Worm (Caenorhabditis elegans) whole organism, young adult: ENCODE measurements around the gene C04C11.25.

Experiments used
- B0336.3 ChIP-seq: fragments of 200-800 bp; sonication (Bioruptor generic); IDR thresholded peaks from 2 replicates; pipeline ENCODE4 v1.3.6; 2022; ENCODE audit warnings: missing genetic modification characterization, missing compliant biosample characterization
- C06A6.2 ChIP-seq: fragments of 200-800 bp; sonication (Bioruptor generic); conservative IDR thresholded peaks from 2 replicates; pipeline ENCODE4 v1.3.6; 2022; ENCODE audit warnings: missing genetic modification characterization, missing compliant biosample characterization
- C17E4.6 ChIP-seq: fragments of 200-800 bp; sonication (Bioruptor generic); IDR thresholded peaks from 2 replicates; pipeline ENCODE4 v1.3.6; 2022; ENCODE audit warnings: missing genetic modification reagents, missing genetic modification characterization, missing compliant biosample characterization
- D2030.7 ChIP-seq: fragments of 200-800 bp; sonication (Bioruptor generic); IDR thresholded peaks from 2 replicates; pipeline ENCODE4 v1.3.6; 2022; ENCODE audit warnings: missing genetic modification reagents, missing genetic modification characterization, missing compliant biosample characterization
- F23B12.7 ChIP-seq: sonication (generic microtip); optimal IDR thresholded peaks from 2 replicates; lab custom pipeline; 2017; ENCODE audit warnings: missing genetic modification characterization, mild to moderate bottlenecking, missing compliant biosample characterization, antibody characterized with exemption, moderate library complexity; ENCODE audit not compliant: insufficient read depth
- F52B5.7 ChIP-seq: sonication (generic microtip); optimal IDR thresholded peaks from 2 replicates; lab custom pipeline; 2016; ENCODE audit warnings: mild to moderate bottlenecking, missing genetic modification characterization, missing compliant biosample characterization
- K11D2.4 ChIP-seq: fragments of 200-800 bp; sonication (Bioruptor generic); IDR thresholded peaks from 2 replicates; pipeline ENCODE4 v1.3.6; 2022; ENCODE audit warnings: missing genetic modification reagents, missing genetic modification characterization, missing compliant biosample characterization
- K12H6.12 ChIP-seq: fragments of 200-800 bp; sonication (Bioruptor generic); optimal IDR thresholded peaks from 2 replicates; lab custom pipeline; 2018; ENCODE audit warnings: mild to moderate bottlenecking, missing genetic modification characterization, missing compliant biosample characterization
- Y53G8AR.9 ChIP-seq: fragments of 200-800 bp; sonication (Bioruptor generic); conservative IDR thresholded peaks from 2 replicates; pipeline ENCODE4 v1.3.6; 2022; ENCODE audit warnings: missing genetic modification reagents, missing genetic modification characterization, missing compliant biosample characterization
- ama-1 ChIP-seq, 3 experiments: fragments of 150-350 bp in 1 of 3; sonication (generic microtip) in 2 of 3; optimal IDR thresholded peaks; 2 replicates each; lab custom pipeline; 2014 to 2018; ENCODE audit warnings: missing biosample characterization in 2 of 3, missing genetic modification characterization in 2 of 3, missing genetic modification reagents in 2 of 3
- athp-1 ChIP-seq: sonication (generic microtip); optimal IDR thresholded peaks from 2 replicates; lab custom pipeline; 2017; ENCODE audit warnings: mild to moderate bottlenecking, missing genetic modification characterization, missing compliant biosample characterization
- attf-6 ChIP-seq: fragments of 200-800 bp; sonication (Bioruptor generic); IDR thresholded peaks from 2 replicates; pipeline ENCODE4 v1.3.6; 2022; ENCODE audit warnings: missing genetic modification reagents, missing genetic modification characterization, missing compliant biosample characterization
- cebp-1 ChIP-seq, 2 experiments: fragments of 200-800 bp in 1 of 2; sonication (Bioruptor generic) in 1 of 2; sonication (generic microtip) in 1 of 2; IDR thresholded peaks in 1 of 2; optimal IDR thresholded peaks in 1 of 2; 2 replicates each; pipeline versions ENCODE4 v1.3.6 to Lab custom; 2017 to 2022; ENCODE audit warnings: missing compliant biosample characterization in 2 of 2, missing genetic modification characterization in 2 of 2, mild to moderate bottlenecking in 1 of 2, missing genetic modification reagents in 1 of 2, moderate library complexity in 1 of 2
- ceh-27 ChIP-seq: fragments of 200-800 bp; sonication (Bioruptor generic); optimal IDR thresholded peaks from 2 replicates; lab custom pipeline; 2018; ENCODE audit warnings: mild to moderate bottlenecking, missing genetic modification characterization, moderate library complexity, missing compliant biosample characterization
- fkh-3 ChIP-seq: sonication (generic microtip); optimal IDR thresholded peaks from 2 replicates; lab custom pipeline; 2016; ENCODE audit warnings: mild to moderate bottlenecking, missing genetic modification characterization, missing compliant biosample characterization
- hmg-1.2 ChIP-seq: fragments of 200-800 bp; sonication (Bioruptor generic); IDR thresholded peaks from 2 replicates; pipeline ENCODE4 v1.3.6; 2022; ENCODE audit warnings: missing genetic modification reagents, missing genetic modification characterization, missing compliant biosample characterization
- hsf-1 ChIP-seq: fragments of 200-800 bp; sonication (Bioruptor generic); IDR thresholded peaks from 2 replicates; pipeline ENCODE4 v1.3.6; 2022; ENCODE audit warnings: missing genetic modification reagents, missing genetic modification characterization, missing compliant biosample characterization
- lag-1 ChIP-seq: fragments of 200-800 bp; sonication (Bioruptor generic); IDR thresholded peaks from 2 replicates; pipeline ENCODE4 v1.3.6; 2022; ENCODE audit warnings: missing genetic modification reagents, missing genetic modification characterization, missing compliant biosample characterization
- let-526 ChIP-seq: fragments of 200-800 bp; sonication (Bioruptor generic); IDR thresholded peaks from 2 replicates; pipeline ENCODE4 v1.3.6; 2022; ENCODE audit warnings: missing genetic modification reagents, missing genetic modification characterization, missing compliant biosample characterization
- lin-26 ChIP-seq: fragments of 200-800 bp; sonication (Bioruptor generic); IDR thresholded peaks from 2 replicates; pipeline ENCODE4 v1.3.6; 2022; ENCODE audit warnings: missing genetic modification reagents, missing genetic modification characterization, missing compliant biosample characterization
- lin-35 ChIP-seq, 3 experiments: fragments of 150-350 bp in 2 of 3; sonication (generic microtip) in 1 of 3; optimal IDR thresholded peaks; 2 replicates each; lab custom pipeline; 2014 to 2018; ENCODE audit warnings: missing biosample characterization in 3 of 3, missing genetic modification characterization in 3 of 3, missing genetic modification reagents in 3 of 3
- lin-40 ChIP-seq: sonication (generic microtip); optimal IDR thresholded peaks from 2 replicates; lab custom pipeline; 2016; ENCODE audit warnings: missing genetic modification characterization, mild to moderate bottlenecking, missing compliant biosample characterization, missing genotype, missing genetic modification reagents
- lin-54 ChIP-seq: fragments of 200-800 bp; sonication (Bioruptor generic); optimal IDR thresholded peaks from 2 replicates; lab custom pipeline; 2018; ENCODE audit warnings: mild to moderate bottlenecking, missing genetic modification characterization, missing compliant biosample characterization
- lsl-1 ChIP-seq: fragments of 200-800 bp; sonication (Bioruptor generic); optimal IDR thresholded peaks from 2 replicates; lab custom pipeline; 2018; ENCODE audit warnings: mild to moderate bottlenecking, missing genetic modification characterization, moderate library complexity, missing compliant biosample characterization
- madf-6 ChIP-seq: fragments of 200-800 bp; sonication (Bioruptor generic); IDR thresholded peaks from 2 replicates; pipeline ENCODE4 v1.3.6; 2022; ENCODE audit warnings: missing genetic modification reagents, missing genetic modification characterization, missing compliant biosample characterization
- madf-8 ChIP-seq: fragments of 200-800 bp; sonication (Bioruptor generic); conservative IDR thresholded peaks from 2 replicates; pipeline ENCODE4 v1.3.6; 2022; ENCODE audit warnings: missing genetic modification reagents, missing genetic modification characterization, missing compliant biosample characterization
- nfya-2 ChIP-seq: fragments of 200-800 bp; sonication (Bioruptor generic); IDR thresholded peaks from 2 replicates; pipeline ENCODE4 v1.3.6; 2022; ENCODE audit warnings: missing genetic modification reagents, missing genetic modification characterization, missing compliant biosample characterization
- nhr-179 ChIP-seq: sonication (generic microtip); optimal IDR thresholded peaks from 2 replicates; lab custom pipeline; 2016; ENCODE audit warnings: mild to moderate bottlenecking, missing genetic modification characterization, missing compliant biosample characterization
- nhr-27 ChIP-seq: fragments of 200-800 bp; sonication (Bioruptor generic); optimal IDR thresholded peaks from 2 replicates; lab custom pipeline; 2018; ENCODE audit warnings: mild to moderate bottlenecking, missing genetic modification characterization, moderate library complexity, missing compliant biosample characterization
- nhr-80 ChIP-seq: sonication (generic microtip); optimal IDR thresholded peaks from 2 replicates; lab custom pipeline; 2016; ENCODE audit warnings: missing genetic modification characterization, missing compliant biosample characterization
- rcor-1 ChIP-seq: fragments of 200-800 bp; sonication (Bioruptor generic); IDR thresholded peaks from 2 replicates; pipeline ENCODE4 v1.3.6; 2022; ENCODE audit warnings: missing genetic modification reagents, missing genetic modification characterization, missing compliant biosample characterization
- rpc-1 ChIP-seq, 2 experiments: fragments of 150-350 bp in 1 of 2; sonication (generic microtip) in 1 of 2; optimal IDR thresholded peaks; 2 replicates each; lab custom pipeline; 2014 to 2018; ENCODE audit warnings: missing biosample characterization in 1 of 2, missing genetic modification characterization in 1 of 2, missing genetic modification reagents in 1 of 2, missing genotype in 1 of 2
- sdz-38 ChIP-seq: sonication (generic microtip); optimal IDR thresholded peaks from 2 replicates; lab custom pipeline; 2016; ENCODE audit warnings: missing genotype, missing genetic modification characterization, missing compliant biosample characterization
- snpc-1.1 ChIP-seq: sonication (generic microtip); optimal IDR thresholded peaks from 2 replicates; lab custom pipeline; 2017; ENCODE audit warnings: missing genetic modification characterization, mild to moderate bottlenecking, missing compliant biosample characterization, antibody characterized with exemption, moderate library complexity, missing genotype, missing genetic modification reagents; ENCODE audit not compliant: insufficient read depth
- unc-62 ChIP-seq: fragments of 150-350 bp; optimal IDR thresholded peaks from 2 replicates; lab custom pipeline; 2014; ENCODE audit warnings: missing biosample characterization, missing genetic modification reagents, missing genetic modification characterization
- zfh-2 ChIP-seq: fragments of 200-800 bp; sonication (Bioruptor generic); conservative IDR thresholded peaks from 2 replicates; pipeline ENCODE4 v1.3.6; 2022; ENCODE audit warnings: missing genetic modification reagents, missing genetic modification characterization, missing compliant biosample characterization
- zim-3 ChIP-seq: sonication (generic microtip); optimal IDR thresholded peaks from 2 replicates; lab custom pipeline; 2017; ENCODE audit warnings: mild to moderate bottlenecking, missing genetic modification characterization, moderate library complexity, missing compliant biosample characterization
- ztf-18 ChIP-seq: sonication (generic microtip); optimal IDR thresholded peaks from 2 replicates; lab custom pipeline; 2016; ENCODE audit warnings: missing genotype, mild to moderate bottlenecking, missing genetic modification characterization, missing compliant biosample characterization
- ztf-22 ChIP-seq: fragments of 200-800 bp; sonication (Bioruptor generic); optimal IDR thresholded peaks from 2 replicates; lab custom pipeline; 2018; ENCODE audit warnings: mild to moderate bottlenecking, missing genetic modification characterization, moderate library complexity, missing compliant biosample characterization
- ztf-26 ChIP-seq: sonication (generic microtip); optimal IDR thresholded peaks from 2 replicates; lab custom pipeline; 2017; ENCODE audit warnings: missing genetic modification characterization, missing compliant biosample characterization
- ztf-28 ChIP-seq: fragments of 200-800 bp; sonication (Bioruptor generic); IDR thresholded peaks from 2 replicates; pipeline ENCODE4 v1.3.6; 2022; ENCODE audit warnings: missing genetic modification reagents, missing genetic modification characterization, missing compliant biosample characterization

C04C11.25 gene

DNA sequence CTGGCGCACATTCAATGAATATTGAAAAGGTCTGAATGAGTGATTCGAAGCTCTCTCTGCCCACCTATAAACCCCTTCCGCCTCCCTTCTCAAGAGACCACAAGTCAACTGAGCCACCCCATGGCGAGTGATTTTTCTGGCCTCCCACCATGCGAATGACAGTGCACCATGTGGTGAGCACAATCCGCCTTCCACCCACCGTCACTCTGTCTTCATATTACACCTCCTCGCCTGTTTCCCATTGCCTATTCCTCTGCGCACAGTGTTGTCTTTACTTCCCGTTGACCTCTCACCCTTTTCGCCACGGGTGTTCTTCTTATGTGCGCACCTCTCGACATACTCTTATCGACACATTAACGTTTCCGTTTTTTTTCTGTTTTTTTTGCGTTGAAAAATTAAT lies 11.6 kb upstream of the C04C11.25 start:
- TF ChIP-seq lin-40 (tag; lab: Kevin White, UChicago): no peak
- TF ChIP-seq nfya-2 (GFP tag; lab: Robert Waterston, UW): no peak
- TF ChIP-seq zfh-2 (GFP tag; lab: Robert Waterston, UW): peak; percentile 34; the same call in 1 of the 2 replicates
- TF ChIP-seq let-526: no peak

DNA sequence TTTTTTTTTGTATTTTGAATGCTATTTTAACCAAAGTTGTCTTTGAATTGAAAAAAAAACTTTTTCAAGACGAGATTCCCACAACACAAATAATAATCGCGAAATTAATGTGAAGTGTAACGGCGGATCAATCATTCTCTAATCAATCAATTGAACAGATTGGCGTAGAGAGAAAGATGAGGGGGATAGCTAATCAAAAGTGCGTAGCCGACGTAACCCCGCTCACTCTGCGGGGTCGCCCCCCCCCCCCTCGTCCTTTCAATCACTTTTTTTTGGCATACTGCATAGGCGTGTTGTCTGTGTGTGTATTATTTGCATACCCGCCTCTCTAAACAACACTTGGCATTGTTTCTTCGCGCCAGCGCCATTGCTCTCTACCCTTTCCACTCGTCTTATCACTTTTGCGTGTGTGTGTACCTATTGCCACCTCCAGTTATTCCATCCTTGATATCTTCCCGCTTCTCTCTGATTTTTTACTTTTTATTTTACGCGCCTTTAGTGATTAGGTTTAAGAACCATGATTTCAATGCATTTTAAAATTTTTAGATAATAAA lies 9.2 kb upstream of the C04C11.25 start:
- 0 out of 2 replicates have a peak, but pooled peaks have one; percentile 25 for TF ChIP-seq zfh-2 (GFP tag; lab: Robert Waterston, UW)
- peak; percentile 76 for TF ChIP-seq nhr-80 (tag; lab: Kevin White, UChicago)
- no peak for TF ChIP-seq unc-62 (GFP tag; lab: Kevin White, UChicago)
- TF ChIP-seq, all 124 proteins: peak for 2

- no peak for TF ChIP-seq ceh-27 (GFP tag; lab: Kevin White, UChicago)
- TF ChIP-seq F23B12.7 (tag; lab: Kevin White, UChicago): no peak
- no peak for TF ChIP-seq B0336.3 (GFP tag; lab: Robert Waterston, UW)
- TF ChIP-seq attf-6: no peak
- no peak for TF ChIP-seq C17E4.6 (GFP tag; lab: Robert Waterston, UW)
- no peak for TF ChIP-seq lin-35 (GFP tag; optimal IDR thresholded peaks at IDR 0.05; lab: Kevin White, UChicago)
- no peak for TF ChIP-seq D2030.7 (GFP tag; lab: Robert Waterston, UW)
- no peak for TF ChIP-seq lag-1 (GFP tag; lab: Robert Waterston, UW)
- no peak for TF ChIP-seq ztf-18 (tag; lab: Kevin White, UChicago)
- TF ChIP-seq ama-1 (optimal IDR thresholded peaks at IDR 0.05; lab: Kevin White, UChicago): no peak
- TF ChIP-seq ama-1 (GFP tag; optimal IDR thresholded peaks at IDR 0.05; lab: Kevin White, UChicago): no peak
- no peak for TF ChIP-seq hsf-1 (GFP tag; lab: Robert Waterston, UW)
- no peak for TF ChIP-seq lin-26 (GFP tag; lab: Robert Waterston, UW)
- TF ChIP-seq ztf-28: no peak
- no peak for TF ChIP-seq athp-1 (tag; lab: Kevin White, UChicago)
Measured at ce11 chrX:14020290-14020689, 5.0 kb upstream of the C04C11.25 start, which contains the start of gene C04C11.1. Gene C04C11.1, plus strand, starts transcription at chrX:14020590.

DNA sequence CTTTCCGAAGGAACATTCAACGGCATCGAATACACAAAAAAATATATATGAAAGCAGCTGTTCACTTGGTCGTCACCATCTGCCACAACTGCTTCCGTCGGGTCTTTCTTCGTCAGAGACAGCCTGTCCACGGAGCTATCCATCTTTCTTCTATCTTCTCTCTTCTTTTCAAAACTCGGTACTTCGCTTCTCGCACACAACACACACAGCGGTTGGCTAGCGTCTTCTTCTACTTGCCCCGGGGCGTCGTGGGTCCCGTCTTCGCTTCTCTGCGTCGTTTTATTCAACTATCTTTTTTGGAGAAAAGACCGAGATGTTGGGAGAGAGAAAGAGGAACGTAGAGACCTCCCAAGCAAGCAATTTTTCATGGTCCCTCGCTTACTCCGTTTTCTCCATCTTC lies 1.4 kb upstream of the C04C11.25 start:
- no peak for TF ChIP-seq Y53G8AR.9 (GFP tag; lab: Robert Waterston, UW)
- peak; percentile 27; the same call in 1 of the 2 replicates for TF ChIP-seq hmg-1.2 (GFP tag; lab: Robert Waterston, UW)
- TF ChIP-seq madf-8 (GFP tag; lab: Robert Waterston, UW): no peak
- no peak for TF ChIP-seq lsl-1 (GFP tag; lab: Kevin White, UChicago)
- TF ChIP-seq K11D2.4 (GFP tag; lab: Robert Waterston, UW): no peak
- no peak for TF ChIP-seq zim-3 (tag; lab: Kevin White, UChicago)
- peak; percentile 19 for TF ChIP-seq F52B5.7
- no peak for TF ChIP-seq snpc-1.1 (tag; lab: Kevin White, UChicago)
- TF ChIP-seq C17E4.6 (GFP tag; lab: Robert Waterston, UW): no peak
- TF ChIP-seq ztf-26 (tag; lab: Kevin White, UChicago): no peak
- no peak for TF ChIP-seq athp-1 (tag; lab: Kevin White, UChicago)
- no peak for TF ChIP-seq C06A6.2 (GFP tag; lab: Robert Waterston, UW)
- no peak for TF ChIP-seq nhr-179
- no peak for TF ChIP-seq lin-54 (GFP tag; lab: Kevin White, UChicago)
- no peak for TF ChIP-seq lin-26 (GFP tag; lab: Robert Waterston, UW)
- peak; percentile 82 for TF ChIP-seq K12H6.12 (tag; lab: Kevin White, UChicago)
- no peak for TF ChIP-seq ztf-22 (GFP tag; lab: Kevin White, UChicago)
- TF ChIP-seq cebp-1 (GFP tag; IDR thresholded peaks at IDR 0.05; lab: Robert Waterston, UW): no peak
- TF ChIP-seq cebp-1 (tag; optimal IDR thresholded peaks at IDR 0.05; lab: Kevin White, UChicago): peak; percentile 47
- TF ChIP-seq fkh-3 (tag; lab: Kevin White, UChicago): no peak
- no peak for TF ChIP-seq B0336.3 (GFP tag; lab: Robert Waterston, UW)
- no peak for TF ChIP-seq nhr-27
- TF ChIP-seq rpc-1 (optimal IDR thresholded peaks at IDR 0.05; lab: Kevin White, UChicago): no peak
- no peak for TF ChIP-seq rpc-1 (tag; optimal IDR thresholded peaks at IDR 0.05; lab: Kevin White, UChicago)
- TF ChIP-seq rcor-1: peak; percentile 20; the same call in 1 of the 2 replicates
- peak; percentile 45; the same call in 1 of the 2 replicates for TF ChIP-seq zfh-2 (GFP tag; lab: Robert Waterston, UW)
- TF ChIP-seq madf-6 (GFP tag; lab: Robert Waterston, UW): no peak
- no peak for TF ChIP-seq sdz-38
